Worm (Caenorhabditis elegans) whole organism, early embryonic: Measurements from ENCODE around the gene rpac-19.

Experiments used
- B0310.2 ChIP-seq: sonication (generic microtip); optimal IDR thresholded peaks from 2 replicates; lab custom pipeline; 2016; ENCODE audit warnings: mild to moderate bottlenecking, missing genetic modification characterization, missing compliant biosample characterization
- F13C5.2 ChIP-seq: sonication (generic microtip); optimal IDR thresholded peaks from 2 replicates; lab custom pipeline; 2017; ENCODE audit warnings: mild to moderate bottlenecking, missing genetic modification characterization, inconsistent platforms, missing compliant biosample characterization
- aly-1 ChIP-seq: sonication (generic microtip); optimal IDR thresholded peaks from 2 replicates; lab custom pipeline; 2016; ENCODE audit warnings: missing genetic modification characterization, missing compliant biosample characterization
- ama-1 ChIP-seq: fragments of 150-350 bp; optimal IDR thresholded peaks from 2 replicates; lab custom pipeline; 2014
- ceh-13 ChIP-seq: fragments of 200-800 bp; sonication (Bioruptor generic); optimal IDR thresholded peaks from 2 replicates; lab custom pipeline; 2018; ENCODE audit warnings: mild to moderate bottlenecking, missing genetic modification characterization, missing compliant biosample characterization
- ceh-36 ChIP-seq: sonication (generic microtip); optimal IDR thresholded peaks from 2 replicates; lab custom pipeline; 2016; ENCODE audit warnings: missing genetic modification characterization, inconsistent platforms, missing compliant biosample characterization
- ets-7 ChIP-seq: sonication (generic microtip); optimal IDR thresholded peaks from 2 replicates; lab custom pipeline; 2016; ENCODE audit warnings: missing genotype, missing genetic modification characterization, missing compliant biosample characterization
- flt-1 ChIP-seq: fragments of 200-800 bp; sonication (Bioruptor generic); IDR thresholded peaks from 2 replicates; pipeline ENCODE4 v1.3.6; 2022; ENCODE audit warnings: missing genetic modification characterization, missing compliant biosample characterization
- hmbx-1 ChIP-seq: sonication (generic microtip); optimal IDR thresholded peaks from 2 replicates; lab custom pipeline; 2016; ENCODE audit warnings: mild to moderate bottlenecking, missing genetic modification characterization, missing compliant biosample characterization
- hmg-4 ChIP-seq: fragments of 200-800 bp; sonication (Bioruptor generic); optimal IDR thresholded peaks from 2 replicates; lab custom pipeline; 2018; ENCODE audit warnings: mild to moderate bottlenecking, missing genetic modification characterization, missing compliant biosample characterization
- hnd-1 ChIP-seq: sonication (generic microtip); optimal IDR thresholded peaks from 2 replicates; lab custom pipeline; 2016; ENCODE audit warnings: missing genetic modification characterization, missing compliant biosample characterization
- pes-1 ChIP-seq: fragments of 200-800 bp; sonication (Bioruptor generic); IDR thresholded peaks from 2 replicates; pipeline ENCODE4 v1.3.6; 2022; ENCODE audit warnings: missing genetic modification reagents, missing genetic modification characterization, missing compliant biosample characterization
- scrt-1 ChIP-seq: fragments of 200-800 bp; sonication (Bioruptor generic); IDR thresholded peaks from 2 replicates; pipeline ENCODE4 v1.3.6; 2022; ENCODE audit warnings: missing genetic modification characterization, missing compliant biosample characterization
- sea-1 ChIP-seq: fragments of 200-800 bp; sonication (Bioruptor generic); conservative IDR thresholded peaks from 2 replicates; pipeline ENCODE4 v1.3.6; 2022; ENCODE audit warnings: missing genetic modification characterization, missing compliant biosample characterization
- tbx-11 ChIP-seq: fragments of 200-800 bp; sonication (Bioruptor generic); IDR thresholded peaks from 2 replicates; pipeline ENCODE4 v1.3.6; 2022; ENCODE audit warnings: missing genetic modification characterization, missing compliant biosample characterization
- tbx-37 ChIP-seq: fragments of 200-800 bp; sonication (Bioruptor generic); conservative IDR thresholded peaks from 2 replicates; pipeline ENCODE4 v1.3.6; 2022; ENCODE audit warnings: missing genetic modification reagents, missing genetic modification characterization, missing compliant biosample characterization
- tra-4 ChIP-seq: sonication (generic microtip); optimal IDR thresholded peaks from 2 replicates; lab custom pipeline; 2017; ENCODE audit warnings: missing genetic modification characterization, missing compliant biosample characterization

Gene rpac-19

ce11 chrIII:9598168-9598567, 31.5 kb downstream of the rpac-19 start, which contains the start of gene F58A4.1:
TSS of gene F58A4.1 (plus strand) at chrIII:9598468.
- TF ChIP-seq ama-1 (no peak), scrt-1 (no peak), hnd-1 (tag; lab: Kevin White, UChicago) (no peak), B0310.2 (no peak), pes-1 (GFP tag; lab: Robert Waterston, UW) (no peak), tbx-37 (GFP tag; lab: Robert Waterston, UW) (no peak), tra-4 (tag; lab: Kevin White, UChicago) (no peak), tbx-11 (GFP tag; lab: Robert Waterston, UW) (no peak), sea-1 (GFP tag; lab: Robert Waterston, UW) (no peak), hmg-4 (GFP tag; lab: Kevin White, UChicago) (no peak), ets-7 (tag; lab: Kevin White, UChicago) (no peak), F13C5.2 (tag; lab: Kevin White, UChicago) (no peak), ceh-13 (GFP tag; lab: Kevin White, UChicago) (no peak), flt-1 (no peak), hmbx-1 (tag; lab: Kevin White, UChicago) (no peak), aly-1 (tag; lab: Kevin White, UChicago) (no peak), ceh-36 (no peak)

- TF ChIP-seq hmg-4 (GFP tag; lab: Kevin White, UChicago), result no peak
- TF ChIP-seq F13C5.2 (tag; lab: Kevin White, UChicago), result no peak
- no peak for TF ChIP-seq hnd-1 (tag; lab: Kevin White, UChicago)
- TF ChIP-seq sea-1 (GFP tag; lab: Robert Waterston, UW), result no peak
- no peak for TF ChIP-seq ceh-13 (GFP tag; lab: Kevin White, UChicago)
- TF ChIP-seq B0310.2, result no peak
- TF ChIP-seq aly-1 (tag; lab: Kevin White, UChicago), result no peak
- no peak for TF ChIP-seq ama-1
- TF ChIP-seq tra-4 (tag; lab: Kevin White, UChicago), result no peak
- no peak for TF ChIP-seq pes-1 (GFP tag; lab: Robert Waterston, UW)
- TF ChIP-seq tbx-37 (GFP tag; lab: Robert Waterston, UW), result no peak
- TF ChIP-seq ets-7 (tag; lab: Kevin White, UChicago), result no peak
- TF ChIP-seq ceh-36, result no peak
- no peak for TF ChIP-seq scrt-1
- TF ChIP-seq flt-1, result no peak
These were observed 32.6 kb downstream of the rpac-19 start, which contains the start of gene C48B4.12 for ce11 chrIII:9597044-9597443. TSS of gene C48B4.12 (plus strand) at chrIII:9597344.

ce11 chrIII:9595563-9595962, 34.1 kb downstream of the rpac-19 start, which contains the start of gene rom-2:
TSS of gene rom-2 (minus strand) at chrIII:9595663.
- TF ChIP-seq scrt-1 (no peak), tbx-37 (GFP tag; lab: Robert Waterston, UW) (no peak), ceh-36 (no peak)

DNA sequence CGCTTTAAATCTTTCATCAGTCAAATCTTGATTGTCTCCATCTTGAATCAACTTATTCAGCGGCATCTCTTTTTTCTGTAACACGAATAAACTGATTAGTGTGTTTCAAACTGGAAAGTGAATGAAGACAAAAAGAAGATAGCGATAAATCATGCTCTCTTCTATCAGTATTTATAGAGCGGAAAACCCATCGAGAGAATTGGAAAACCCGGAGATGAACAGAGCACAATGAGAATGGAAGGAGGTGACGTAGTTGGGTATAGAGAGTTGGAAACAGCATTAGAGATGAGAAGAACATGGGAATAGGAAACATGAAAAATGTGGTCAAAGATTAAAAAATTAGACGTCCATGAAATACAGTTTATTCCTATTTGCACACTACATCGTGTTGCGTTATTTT, 37.6 kb downstream of the rpac-19 start, which contains the start of gene acox-1.5:
acox-1.5 (minus strand) TSS at position 75 of the 400 bp plus-strand sequence.
- TF ChIP-seq tbx-37 (GFP tag; lab: Robert Waterston, UW) (no peak), sea-1 (GFP tag; lab: Robert Waterston, UW) (no peak), F13C5.2 (tag; lab: Kevin White, UChicago) (no peak), tra-4 (tag; lab: Kevin White, UChicago) (no peak), hnd-1 (tag; lab: Kevin White, UChicago) (no peak), pes-1 (GFP tag; lab: Robert Waterston, UW) (no peak), hmg-4 (GFP tag; lab: Kevin White, UChicago) (no peak), flt-1 (no peak), ets-7 (tag; lab: Kevin White, UChicago) (no peak), hmbx-1 (tag; lab: Kevin White, UChicago) (no peak), aly-1 (tag; lab: Kevin White, UChicago) (no peak), ama-1 (no peak), B0310.2 (no peak), ceh-13 (GFP tag; lab: Kevin White, UChicago) (no peak), scrt-1 (no peak), ceh-36 (no peak), tbx-11 (GFP tag; lab: Robert Waterston, UW) (no peak)

DNA sequence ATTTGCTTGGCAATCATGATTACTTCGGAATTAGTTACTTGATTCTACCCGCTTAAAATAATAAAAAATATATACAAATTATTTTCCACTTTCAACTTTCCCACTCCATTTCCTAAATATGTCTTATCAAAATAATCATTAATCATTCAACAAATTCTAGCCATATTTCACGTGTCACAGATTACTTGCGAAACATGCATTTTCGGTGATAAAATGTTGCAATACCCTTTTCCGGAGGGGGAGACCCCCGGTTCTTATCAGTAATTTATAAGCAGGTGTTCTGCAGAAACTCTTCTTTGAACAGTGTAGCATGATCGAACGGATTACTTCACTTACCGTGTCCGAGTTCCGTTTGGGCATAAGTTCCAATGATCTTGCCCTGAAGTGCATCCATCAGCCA, 39.5 kb downstream of the rpac-19 start:
- TF ChIP-seq aly-1 (tag; lab: Kevin White, UChicago), result no peak
- no peak for TF ChIP-seq scrt-1
- TF ChIP-seq ets-7 (tag; lab: Kevin White, UChicago), result no peak
- TF ChIP-seq tbx-11 (GFP tag; lab: Robert Waterston, UW), result no peak
- TF ChIP-seq ceh-13 (GFP tag; lab: Kevin White, UChicago), result no peak
- no peak for TF ChIP-seq hmg-4 (GFP tag; lab: Kevin White, UChicago)
- TF ChIP-seq hnd-1 (tag; lab: Kevin White, UChicago), result no peak
- TF ChIP-seq pes-1 (GFP tag; lab: Robert Waterston, UW), result no peak
- no peak for TF ChIP-seq tbx-37 (GFP tag; lab: Robert Waterston, UW)
- TF ChIP-seq sea-1 (GFP tag; lab: Robert Waterston, UW), result no peak
- TF ChIP-seq flt-1, result no peak
- TF ChIP-seq B0310.2, result no peak

ce11 chrIII:9585314-9585713, 44.4 kb downstream of the rpac-19 start:
- TF ChIP-seq hmbx-1 (tag; lab: Kevin White, UChicago) (no peak), B0310.2 (no peak), ceh-36 (no peak), flt-1 (no peak), hmg-4 (GFP tag; lab: Kevin White, UChicago) (no peak), ama-1 (no peak), tbx-37 (GFP tag; lab: Robert Waterston, UW) (no peak), scrt-1 (no peak), pes-1 (GFP tag; lab: Robert Waterston, UW) (no peak), tbx-11 (GFP tag; lab: Robert Waterston, UW) (no peak), ets-7 (tag; lab: Kevin White, UChicago) (no peak), hnd-1 (tag; lab: Kevin White, UChicago) (no peak)

ce11 chrIII:9583224-9583623, 46.5 kb downstream of the rpac-19 start:
- TF ChIP-seq ets-7 (tag; lab: Kevin White, UChicago) (no peak), ceh-13 (GFP tag; lab: Kevin White, UChicago) (no peak), ama-1 (no peak), hmg-4 (GFP tag; lab: Kevin White, UChicago) (no peak)
